Worm (Caenorhabditis elegans) whole organism, late embryonic: Measurements from ENCODE around the gene K02A6.4.

Experiments
- C08G9.2 ChIP-seq: sonication (generic microtip); optimal IDR thresholded peaks from 2 replicates; lab custom pipeline; 2016; ENCODE audit warnings: mild to moderate bottlenecking, missing genetic modification characterization, moderate library complexity, missing compliant biosample characterization
- C38D4.7 ChIP-seq: fragments of 200-800 bp; sonication (Bioruptor generic); optimal IDR thresholded peaks from 2 replicates; lab custom pipeline; 2018; ENCODE audit warnings: mild to moderate bottlenecking, missing genetic modification characterization, moderate library complexity, missing compliant biosample characterization
- F13H6.1 ChIP-seq: sonication (generic microtip); optimal IDR thresholded peaks from 2 replicates; lab custom pipeline; 2016; ENCODE audit warnings: missing genetic modification characterization, missing compliant biosample characterization
- K09A11.1 ChIP-seq: sonication (generic microtip); optimal IDR thresholded peaks from 2 replicates; lab custom pipeline; 2017; ENCODE audit warnings: antibody characterized with exemption, mild to moderate bottlenecking, missing genetic modification characterization, missing compliant biosample characterization; ENCODE audit not compliant: insufficient read depth
- Y22D7AL.16 ChIP-seq: sonication (generic microtip); optimal IDR thresholded peaks from 2 replicates; lab custom pipeline; 2016; ENCODE audit warnings: missing genetic modification characterization, missing compliant biosample characterization
- ahr-1 ChIP-seq: sonication (generic microtip); optimal IDR thresholded peaks from 2 replicates; lab custom pipeline; 2016; ENCODE audit warnings: missing genetic modification characterization, missing compliant biosample characterization
- ama-1 ChIP-seq: fragments of 150-350 bp; optimal IDR thresholded peaks from 2 replicates; lab custom pipeline; 2014
- ceh-14 ChIP-seq: sonication (generic microtip); optimal IDR thresholded peaks from 2 replicates; lab custom pipeline; 2016; ENCODE audit warnings: missing genotype, missing genetic modification characterization, missing compliant biosample characterization
- ceh-18 ChIP-seq: sonication (generic microtip); optimal IDR thresholded peaks from 2 replicates; lab custom pipeline; 2016; ENCODE audit warnings: missing genetic modification characterization, missing compliant biosample characterization
- ceh-19 ChIP-seq: fragments of 200-800 bp; sonication (Bioruptor generic); optimal IDR thresholded peaks from 2 replicates; lab custom pipeline; 2018; ENCODE audit warnings: mild to moderate bottlenecking, missing genetic modification characterization, missing compliant biosample characterization
- ceh-2 ChIP-seq: sonication (generic microtip); optimal IDR thresholded peaks from 2 replicates; lab custom pipeline; 2016; ENCODE audit warnings: missing genotype, missing genetic modification characterization, missing compliant biosample characterization
- ceh-24 ChIP-seq: sonication (generic microtip); optimal IDR thresholded peaks from 2 replicates; lab custom pipeline; 2016; ENCODE audit warnings: mild to moderate bottlenecking, missing genetic modification characterization, missing compliant biosample characterization
- ceh-31 ChIP-seq: sonication (generic microtip); optimal IDR thresholded peaks from 2 replicates; lab custom pipeline; 2016; ENCODE audit warnings: missing genetic modification characterization, missing compliant biosample characterization
- ceh-34 ChIP-seq: sonication (generic microtip); optimal IDR thresholded peaks from 2 replicates; lab custom pipeline; 2016; ENCODE audit warnings: mild to moderate bottlenecking, missing genetic modification characterization, missing compliant biosample characterization
- ceh-45 ChIP-seq: fragments of 200-800 bp; sonication (Bioruptor generic); IDR thresholded peaks from 2 replicates; pipeline ENCODE4 v1.3.6; 2022; ENCODE audit warnings: missing genetic modification reagents, missing genetic modification characterization, missing compliant biosample characterization
- ceh-6 ChIP-seq: fragments of 200-800 bp; sonication (Bioruptor generic); optimal IDR thresholded peaks from 2 replicates; lab custom pipeline; 2018; ENCODE audit warnings: mild to moderate bottlenecking, missing genetic modification characterization, missing compliant biosample characterization
- che-1 ChIP-seq: sonication (generic microtip); optimal IDR thresholded peaks from 2 replicates; lab custom pipeline; 2016; ENCODE audit warnings: mild to moderate bottlenecking, missing genetic modification characterization, missing compliant biosample characterization
- dmd-4 ChIP-seq: sonication (generic microtip); optimal IDR thresholded peaks from 2 replicates; lab custom pipeline; 2016; ENCODE audit warnings: borderline replicate concordance, missing genetic modification characterization, missing compliant biosample characterization
- elt-4 ChIP-seq: sonication (generic microtip); optimal IDR thresholded peaks from 2 replicates; lab custom pipeline; 2016; ENCODE audit warnings: missing genetic modification characterization, missing compliant biosample characterization
- ets-4 ChIP-seq: sonication (generic microtip); optimal IDR thresholded peaks from 2 replicates; lab custom pipeline; 2016; ENCODE audit warnings: missing genetic modification characterization, missing compliant biosample characterization
- fax-1 ChIP-seq: sonication (generic microtip); optimal IDR thresholded peaks from 2 replicates; lab custom pipeline; 2016; ENCODE audit warnings: missing genotype, missing genetic modification characterization, missing compliant biosample characterization
- fkh-10 ChIP-seq: fragments of 150-350 bp; optimal IDR thresholded peaks from 2 replicates; lab custom pipeline; 2014; ENCODE audit warnings: missing biosample characterization, missing genetic modification reagents, missing genetic modification characterization
- fkh-6 ChIP-seq: sonication (generic microtip); optimal IDR thresholded peaks from 2 replicates; lab custom pipeline; 2016; ENCODE audit warnings: missing genetic modification characterization, missing compliant biosample characterization
- gmeb-2 ChIP-seq: sonication (generic microtip); optimal IDR thresholded peaks from 2 replicates; lab custom pipeline; 2016; ENCODE audit warnings: missing genetic modification characterization, inconsistent platforms, missing compliant biosample characterization
- hlh-15 ChIP-seq: sonication (generic microtip); optimal IDR thresholded peaks from 2 replicates; lab custom pipeline; 2016; ENCODE audit warnings: missing genetic modification characterization, missing compliant biosample characterization
- hlh-6 ChIP-seq: sonication (generic microtip); optimal IDR thresholded peaks from 2 replicates; lab custom pipeline; 2016; ENCODE audit warnings: missing genotype, missing genetic modification characterization, missing compliant biosample characterization
- hlh-8 ChIP-seq: sonication (generic microtip); optimal IDR thresholded peaks from 2 replicates; lab custom pipeline; 2016; ENCODE audit warnings: missing genotype, missing genetic modification characterization, missing compliant biosample characterization
- lim-6 ChIP-seq: sonication (generic microtip); optimal IDR thresholded peaks from 2 replicates; lab custom pipeline; 2016; ENCODE audit warnings: missing genetic modification characterization, missing compliant biosample characterization
- lin-11 ChIP-seq: fragments of 200-800 bp; sonication (Bioruptor generic); optimal IDR thresholded peaks from 2 replicates; lab custom pipeline; 2018; ENCODE audit warnings: mild to moderate bottlenecking, missing genetic modification characterization, missing compliant biosample characterization
- madf-2 ChIP-seq: sonication (generic microtip); optimal IDR thresholded peaks from 2 replicates; lab custom pipeline; 2017; ENCODE audit warnings: missing genetic modification characterization, missing compliant biosample characterization
- mec-3 ChIP-seq: sonication (generic microtip); optimal IDR thresholded peaks from 2 replicates; lab custom pipeline; 2016; ENCODE audit warnings: borderline replicate concordance, missing genetic modification characterization, missing compliant biosample characterization
- nfya-1 ChIP-seq: sonication (generic microtip); optimal IDR thresholded peaks from 2 replicates; lab custom pipeline; 2017; ENCODE audit warnings: missing genetic modification characterization, mild to moderate bottlenecking, missing compliant biosample characterization, antibody characterized with exemption, moderate library complexity
- pag-3 ChIP-seq: sonication (generic microtip); optimal IDR thresholded peaks from 2 replicates; lab custom pipeline; 2016; ENCODE audit warnings: missing compliant biosample characterization, missing genetic modification characterization, borderline replicate concordance
- pat-9 ChIP-seq: fragments of 200-800 bp; sonication (Bioruptor generic); optimal IDR thresholded peaks from 2 replicates; lab custom pipeline; 2018; ENCODE audit warnings: mild to moderate bottlenecking, missing genetic modification characterization, moderate library complexity, missing compliant biosample characterization
- pha-2 ChIP-seq: sonication (generic microtip); optimal IDR thresholded peaks from 2 replicates; lab custom pipeline; 2017; ENCODE audit warnings: mild to moderate bottlenecking, missing genetic modification characterization, missing compliant biosample characterization
- pha-4 ChIP-seq: fragments of 150-350 bp; optimal IDR thresholded peaks from 2 replicates; lab custom pipeline; 2018; ENCODE audit warnings: missing biosample characterization, missing genetic modification reagents, missing genetic modification characterization
- pqm-1 ChIP-seq: sonication (generic microtip); optimal IDR thresholded peaks from 2 replicates; lab custom pipeline; 2016; ENCODE audit warnings: missing genetic modification characterization, missing compliant biosample characterization
- pros-1 ChIP-seq: fragments of 150-350 bp; optimal IDR thresholded peaks from 2 replicates; lab custom pipeline; 2014; ENCODE audit warnings: missing biosample characterization, missing genetic modification reagents, missing genetic modification characterization
- ref-2 ChIP-seq: sonication (generic microtip); optimal IDR thresholded peaks from 2 replicates; lab custom pipeline; 2016; ENCODE audit warnings: missing genetic modification characterization, missing compliant biosample characterization
- rnt-1 ChIP-seq: sonication (generic microtip); optimal IDR thresholded peaks from 2 replicates; lab custom pipeline; 2016; ENCODE audit warnings: missing genetic modification characterization, missing compliant biosample characterization
- syd-9 ChIP-seq: sonication (generic microtip); optimal IDR thresholded peaks from 2 replicates; lab custom pipeline; 2016; ENCODE audit warnings: mild to moderate bottlenecking, missing genetic modification characterization, moderate library complexity, missing compliant biosample characterization
- ttx-3 ChIP-seq: sonication (generic microtip); optimal IDR thresholded peaks from 2 replicates; lab custom pipeline; 2016; ENCODE audit warnings: missing genetic modification reagents, missing genetic modification characterization, missing compliant biosample characterization
- unc-55 ChIP-seq: sonication (generic microtip); optimal IDR thresholded peaks from 2 replicates; lab custom pipeline; 2017; ENCODE audit warnings: missing biosample characterization, missing genetic modification reagents, missing genetic modification characterization
- unc-86 ChIP-seq: sonication (generic microtip); optimal IDR thresholded peaks from 2 replicates; lab custom pipeline; 2016; ENCODE audit warnings: missing genetic modification characterization, missing compliant biosample characterization
- ztf-16 ChIP-seq: sonication (generic microtip); optimal IDR thresholded peaks from 2 replicates; lab custom pipeline; 2017; ENCODE audit warnings: missing genetic modification characterization, missing compliant biosample characterization

Gene K02A6.4

DNA sequence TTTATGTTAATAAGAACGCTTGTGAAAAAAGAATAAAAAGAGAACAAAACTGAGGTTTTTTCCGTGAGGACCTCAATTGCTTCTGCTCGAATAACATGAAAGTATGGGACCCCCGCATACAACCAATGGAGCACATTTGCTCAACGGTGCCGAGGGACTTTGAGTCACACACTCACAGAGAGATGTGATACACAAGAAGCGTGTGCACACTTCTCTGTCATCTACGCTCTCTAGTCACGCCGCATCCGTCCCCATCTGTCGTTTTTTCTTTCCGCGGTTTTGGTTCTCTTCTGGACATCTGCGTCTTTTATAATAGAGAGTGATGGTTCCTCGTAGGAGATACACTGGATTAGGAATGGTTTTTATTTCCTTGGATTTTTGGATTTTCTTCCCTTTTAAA, 12.6 kb downstream of the K02A6.4 start (continued):
- TF ChIP-seq hlh-8 (tag; lab: Kevin White, UChicago) (peak; percentile 24), pqm-1 (tag; lab: Kevin White, UChicago) (no peak), ceh-6 (GFP tag; lab: Kevin White, UChicago) (no peak), C08G9.2 (tag; lab: Kevin White, UChicago) (no peak), pha-2 (tag; lab: Kevin White, UChicago) (no peak), syd-9 (tag; lab: Kevin White, UChicago) (no peak), ceh-18 (tag; lab: Kevin White, UChicago) (peak; percentile 33), ceh-31 (peak; percentile 54), ets-4 (tag; lab: Kevin White, UChicago) (no peak), madf-2 (tag; lab: Kevin White, UChicago) (no peak), nfya-1 (peak; percentile 51), unc-55 (peak; percentile 28), F13H6.1 (no peak), ztf-16 (tag; lab: Kevin White, UChicago) (no peak), pha-4 (tag; lab: Kevin White, UChicago) (no peak), gmeb-2 (tag; lab: Kevin White, UChicago) (no peak), ahr-1 (tag; lab: Kevin White, UChicago) (no peak), rnt-1 (peak; percentile 15), lim-6 (tag; lab: Kevin White, UChicago) (no peak), lin-11 (tag; lab: Kevin White, UChicago) (no peak), ceh-14 (tag; lab: Kevin White, UChicago) (no peak), ceh-19 (GFP tag; lab: Kevin White, UChicago) (no peak), ceh-24 (tag; lab: Kevin White, UChicago) (no peak)

DNA sequence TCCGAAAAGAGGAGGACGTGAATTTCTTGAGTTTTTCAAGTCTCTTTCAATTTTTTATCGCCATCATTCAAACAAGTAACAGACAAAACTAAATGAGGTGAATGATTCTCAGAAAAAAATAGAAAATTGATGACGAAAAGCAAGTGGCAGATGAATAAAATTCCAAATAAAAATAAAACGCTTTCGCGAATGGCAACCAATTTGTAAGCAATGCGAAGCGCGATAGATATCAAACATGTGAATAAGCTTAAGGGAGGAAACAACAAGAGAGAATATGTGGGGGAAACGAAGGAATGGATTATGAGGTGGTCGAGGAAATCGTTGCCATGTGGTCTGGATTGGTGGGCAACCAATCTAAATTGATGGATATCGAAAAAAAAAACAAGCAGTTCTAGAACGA, 14.1 kb downstream of the K02A6.4 start:
- TF ChIP-seq pha-2 (tag; lab: Kevin White, UChicago) (no peak), pat-9 (tag; lab: Kevin White, UChicago) (no peak), elt-4 (tag; lab: Kevin White, UChicago) (no peak), pqm-1 (tag; lab: Kevin White, UChicago) (no peak), syd-9 (tag; lab: Kevin White, UChicago) (no peak), ttx-3 (no peak), unc-86 (tag; lab: Kevin White, UChicago) (no peak), ceh-24 (tag; lab: Kevin White, UChicago) (no peak), ahr-1 (tag; lab: Kevin White, UChicago) (no peak), che-1 (no peak), fkh-10 (GFP tag; lab: Kevin White, UChicago) (no peak), lin-11 (tag; lab: Kevin White, UChicago) (no peak), hlh-6 (tag; lab: Kevin White, UChicago) (no peak), dmd-4 (tag; lab: Kevin White, UChicago) (no peak), fkh-6 (no peak), ceh-14 (tag; lab: Kevin White, UChicago) (no peak)

ce11 chrX:8203684-8204083, 14.9 kb downstream of the K02A6.4 start, which contains the start of gene C17H11.6:
TSS of gene C17H11.6 (minus strand) at chrX:8203784.
- TF ChIP-seq ceh-34 (tag; lab: Kevin White, UChicago) = no peak

DNA sequence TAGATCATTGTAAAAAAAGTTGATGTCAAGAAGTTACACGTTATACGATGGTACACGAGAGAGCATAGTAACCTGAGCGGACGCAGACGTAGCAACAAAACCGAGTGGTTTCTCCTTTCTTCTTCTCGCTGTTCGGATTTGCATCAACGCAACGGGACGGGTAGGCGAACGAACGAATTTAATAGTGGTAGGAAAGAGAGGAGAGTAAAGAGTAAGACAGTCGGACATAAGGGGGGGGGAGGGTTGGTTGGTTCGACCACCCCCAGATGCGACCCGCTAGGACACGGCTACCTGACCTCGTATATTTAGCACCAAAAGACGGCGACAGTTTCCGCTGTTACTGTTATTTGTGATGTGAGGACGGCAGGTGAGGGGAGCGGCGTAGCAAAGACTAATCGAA, 17.3 kb downstream of the K02A6.4 start:
- TF ChIP-seq ceh-45 (GFP tag; lab: Robert Waterston, UW) = no peak
- TF ChIP-seq pha-4 (tag; lab: Kevin White, UChicago) = no peak
- no peak for TF ChIP-seq fkh-6
- no peak for TF ChIP-seq rnt-1
- TF ChIP-seq fax-1 (tag; lab: Kevin White, UChicago) = no peak
- no peak for TF ChIP-seq unc-86 (tag; lab: Kevin White, UChicago)
- no peak for TF ChIP-seq C38D4.7 (GFP tag; lab: Kevin White, UChicago)
- no peak for TF ChIP-seq ets-4 (tag; lab: Kevin White, UChicago)
- peak; percentile 50 for TF ChIP-seq ceh-31
- no peak for TF ChIP-seq mec-3
- TF ChIP-seq pros-1 (tag; lab: Kevin White, UChicago) = peak; percentile 6
- TF ChIP-seq ahr-1 (tag; lab: Kevin White, UChicago) = no peak
- TF ChIP-seq K09A11.1 (tag; lab: Kevin White, UChicago) = no peak
- no peak for TF ChIP-seq Y22D7AL.16 (tag; lab: Kevin White, UChicago)
- TF ChIP-seq ceh-14 (tag; lab: Kevin White, UChicago) = no peak
- TF ChIP-seq dmd-4 (tag; lab: Kevin White, UChicago) = no peak
- peak; percentile 46 for TF ChIP-seq ceh-2 (tag; lab: Kevin White, UChicago)
- no peak for TF ChIP-seq pha-2 (tag; lab: Kevin White, UChicago)
- TF ChIP-seq ttx-3 = no peak
- TF ChIP-seq pag-3 (tag; lab: Kevin White, UChicago) = no peak
- no peak for TF ChIP-seq pqm-1 (tag; lab: Kevin White, UChicago)
- TF ChIP-seq lin-11 (tag; lab: Kevin White, UChicago) = no peak
- no peak for TF ChIP-seq ceh-19 (GFP tag; lab: Kevin White, UChicago)
- no peak for TF ChIP-seq hlh-15
- no peak for TF ChIP-seq ama-1 (lab: Kevin White, UChicago)
- TF ChIP-seq che-1 = no peak
- TF ChIP-seq ref-2 (tag; lab: Kevin White, UChicago) = peak; percentile 20
